Comparison of ENCODE assay signal across 4 fruit fly cellular contexts in the genomic region with DNA sequence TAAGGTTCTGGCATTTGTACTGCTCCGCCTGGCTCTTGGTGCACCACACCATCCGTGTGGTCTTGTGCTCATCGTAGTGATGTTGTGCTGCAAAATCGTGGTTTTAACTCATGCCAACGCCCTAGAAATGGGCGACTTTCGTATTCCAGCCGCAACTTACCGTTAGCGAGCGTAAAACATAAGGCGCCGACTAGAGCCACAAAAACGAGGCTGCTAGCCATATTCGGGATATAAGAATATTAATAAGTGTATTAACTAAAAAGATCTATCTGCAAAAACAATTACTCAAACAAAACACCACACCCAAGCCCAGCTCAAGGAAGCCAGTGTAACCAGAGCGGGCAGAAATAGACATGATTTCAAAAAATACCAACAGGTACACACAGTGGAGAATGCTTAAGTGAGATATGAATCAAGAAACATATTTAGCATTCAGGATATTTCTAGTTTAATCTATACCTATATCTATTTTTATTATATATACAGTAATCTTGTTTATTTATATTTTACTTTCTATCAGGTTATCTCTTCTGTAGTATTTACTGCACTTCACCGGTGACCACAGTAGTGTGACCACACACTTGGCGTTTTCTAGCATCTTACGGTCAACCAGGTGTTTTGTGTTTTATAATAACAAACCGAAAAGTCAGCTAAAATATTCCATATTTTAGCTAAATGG.
TF ChIP-seq lines count a peak whose summit lies in the region.

Tsf2 (minus strand) TSS at position 333 of the 679 bp plus-strand sequence.
CG34242 (plus strand) TSS at position 605 of the 679 bp plus-strand sequence.

TF ChIP-seq in whole organism, embryonic, 481 proteins besides CTCF, POLR2A, EP300 and RAD21 (continued from another document and continues in another):
- TF ChIP-seq lilli (GFP tag; optimal IDR thresholded peaks at IDR 0.05; lab: Kevin White, UChicago) (no peak), CG32767 (GFP tag; IDR thresholded peaks at IDR 0.05; lab: Robert Waterston, UW) (no peak), CG12236 (GFP tag; optimal IDR thresholded peaks at IDR 0.05; lab: Kevin White, UChicago) (no peak), CG2202 (tag; optimal IDR thresholded peaks at IDR 0.05; lab: Kevin White, UChicago) (no peak), knrl (GFP tag; IDR thresholded peaks at IDR 0.05; lab: Robert Waterston, UW; ENCODE audit: partially characterized antibody) (no peak), grau (tag; optimal IDR thresholded peaks at IDR 0.05; lab: Kevin White, UChicago) (peak; percentile 94), jigr1 (GFP tag; IDR thresholded peaks at IDR 0.05; lab: Robert Waterston, UW) (peak; percentile 59; the same call in 2 of the 3 replicates), CG12299 (tag; optimal IDR thresholded peaks at IDR 0.05; lab: Kevin White, UChicago) (peak; percentile 16), fd64A (GFP tag; optimal IDR thresholded peaks at IDR 0.05; lab: Kevin White, UChicago) (no peak), CG6272 (GFP tag; IDR thresholded peaks at IDR 0.05; lab: Robert Waterston, UW) (peak; percentile 91), onecut (GFP tag; IDR thresholded peaks at IDR 0.05; lab: Robert Waterston, UW) (peak; percentile 50; the same call in 1 of the 2 replicates), schlank (tag; optimal IDR thresholded peaks at IDR 0.05; lab: Kevin White, UChicago) (no peak), ken (GFP tag; IDR thresholded peaks at IDR 0.05; lab: Robert Waterston, UW) (peak; percentile 77; the same call in 2 of the 3 replicates), chn (GFP tag; optimal IDR thresholded peaks at IDR 0.05; lab: Kevin White, UChicago) (no peak), D (optimal IDR thresholded peaks at IDR 0.05; lab: Kevin White, UChicago) (no peak), D (GFP tag; optimal IDR thresholded peaks at IDR 0.05; lab: Kevin White, UChicago) (peak; percentile 66), ap (GFP tag; IDR thresholded peaks at IDR 0.05; lab: Robert Waterston, UW) (peak; percentile 94), CG8388 (GFP tag; optimal IDR thresholded peaks at IDR 0.05; lab: Kevin White, UChicago) (peak; percentile 42), CG30403 (GFP tag; optimal IDR thresholded peaks at IDR 0.05; lab: Kevin White, UChicago) (peak; percentile 53), E2f1 (GFP tag; IDR thresholded peaks at IDR 0.05; lab: Robert Waterston, UW) (peak; percentile 93), dati (GFP tag; IDR thresholded peaks at IDR 0.05; lab: Robert Waterston, UW) (no peak), zen2 (GFP tag; IDR thresholded peaks at IDR 0.05; lab: Robert Waterston, UW; ENCODE audit: partially characterized antibody) (no peak), CG34376 (GFP tag; optimal IDR thresholded peaks at IDR 0.05; lab: Kevin White, UChicago) (no peak), CG7745 (tag; optimal IDR thresholded peaks at IDR 0.05; lab: Kevin White, UChicago) (no peak), vvl (GFP tag; IDR thresholded peaks at IDR 0.05; lab: Robert Waterston, UW) (peak; percentile 96), CG18599 (GFP tag; optimal IDR thresholded peaks at IDR 0.05; lab: Kevin White, UChicago) (no peak), dmrt99B (tag; optimal IDR thresholded peaks at IDR 0.05; lab: Kevin White, UChicago) (peak; percentile 81), sens (GFP tag; lab: Kevin White, UChicago) (peak; percentile 67), pita (GFP tag; optimal IDR thresholded peaks at IDR 0.05; lab: Kevin White, UChicago) (no peak), CG2875 (GFP tag; optimal IDR thresholded peaks at IDR 0.05; lab: Kevin White, UChicago) (no peak), sob (GFP tag; IDR thresholded peaks at IDR 0.05; lab: Robert Waterston, UW) (peak; percentile 94)

TF ChIP-seq in whole organism, prepupa, 60 proteins besides CTCF, POLR2A, EP300 and RAD21 (continued from another document and continues in another):
- peak; percentile 89 for TF ChIP-seq CG3919 (GFP tag; optimal IDR thresholded peaks at IDR 0.05; lab: Kevin White, UChicago)
- peak; percentile 28 to 57 for TF ChIP-seq ss (GFP tag; optimal IDR thresholded peaks at IDR 0.05; lab: Kevin White, UChicago)
- no peak for TF ChIP-seq CG16779 (tag; optimal IDR thresholded peaks at IDR 0.05; lab: Kevin White, UChicago)
- TF ChIP-seq acj6 (GFP tag; optimal IDR thresholded peaks at IDR 0.05; lab: Kevin White, UChicago): no peak
- peak; percentile 47 for TF ChIP-seq lz (GFP tag; optimal IDR thresholded peaks at IDR 0.05; lab: Kevin White, UChicago)
- TF ChIP-seq Sox14 (GFP tag; optimal IDR thresholded peaks at IDR 0.05; lab: Kevin White, UChicago): no peak
- TF ChIP-seq fkh (GFP tag; optimal IDR thresholded peaks at IDR 0.05; lab: Kevin White, UChicago): peak; percentile 40
- TF ChIP-seq achi (GFP tag; optimal IDR thresholded peaks at IDR 0.05; lab: Kevin White, UChicago): no peak
- TF ChIP-seq CG8319 (GFP tag; optimal IDR thresholded peaks at IDR 0.05; lab: Kevin White, UChicago): peak; percentile 81
- TF ChIP-seq Lpt (GFP tag; optimal IDR thresholded peaks at IDR 0.05; lab: Kevin White, UChicago): peak; percentile 85
- TF ChIP-seq pdm3 (GFP tag; optimal IDR thresholded peaks at IDR 0.05; lab: Kevin White, UChicago): no peak
- peak; percentile 95 for TF ChIP-seq Gug (GFP tag; IDR thresholded peaks at IDR 0.05; lab: Robert Waterston, UW)
- no peak for TF ChIP-seq fd59A (GFP tag; optimal IDR thresholded peaks at IDR 0.05; lab: Kevin White, UChicago)
- peak; percentile 37 for TF ChIP-seq CG7368 (GFP tag; optimal IDR thresholded peaks at IDR 0.05; lab: Kevin White, UChicago)
- TF ChIP-seq net (GFP tag; optimal IDR thresholded peaks at IDR 0.05; lab: Kevin White, UChicago): no peak
- TF ChIP-seq CG9139 (GFP tag; optimal IDR thresholded peaks at IDR 0.05; lab: Kevin White, UChicago): peak; percentile 69
- peak; percentile 43 for TF ChIP-seq CG15336 (GFP tag; IDR thresholded peaks at IDR 0.05; lab: Robert Waterston, UW)
- peak; percentile 95 for TF ChIP-seq CG6163 (GFP tag; IDR thresholded peaks at IDR 0.05; lab: Robert Waterston, UW)
- peak; percentile 87 for TF ChIP-seq CG3032 (tag; optimal IDR thresholded peaks at IDR 0.05; lab: Kevin White, UChicago)
- TF ChIP-seq spab (GFP tag; optimal IDR thresholded peaks at IDR 0.05; lab: Kevin White, UChicago): peak; percentile 74
- TF ChIP-seq CG11762 (GFP tag; optimal IDR thresholded peaks at IDR 0.05; lab: Kevin White, UChicago; ENCODE audit: insufficient read depth): peak; percentile 82
- TF ChIP-seq Hr38 (GFP tag; optimal IDR thresholded peaks at IDR 0.05; lab: Kevin White, UChicago): no peak
- peak; percentile 89 for TF ChIP-seq Eip78C (GFP tag; lab: Kevin White, UChicago)
- TF ChIP-seq vri (GFP tag; optimal IDR thresholded peaks at IDR 0.05; lab: Kevin White, UChicago): no peak
- peak; percentile 84 for TF ChIP-seq CG11902 (GFP tag; optimal IDR thresholded peaks at IDR 0.05; lab: Kevin White, UChicago)
- no peak for TF ChIP-seq Smox (GFP tag; optimal IDR thresholded peaks at IDR 0.05; lab: Kevin White, UChicago)
- no peak for TF ChIP-seq CG6808 (GFP tag; optimal IDR thresholded peaks at IDR 0.05; lab: Kevin White, UChicago)
- TF ChIP-seq CG6854 (GFP tag; optimal IDR thresholded peaks at IDR 0.05; lab: Kevin White, UChicago): no peak
- TF ChIP-seq CG6792 (GFP tag; optimal IDR thresholded peaks at IDR 0.05; lab: Kevin White, UChicago): peak; percentile 58
- peak; percentile 20 for TF ChIP-seq esn (GFP tag; optimal IDR thresholded peaks at IDR 0.05; lab: Kevin White, UChicago)
- peak; percentile 73 for TF ChIP-seq Met (GFP tag; optimal IDR thresholded peaks at IDR 0.05; lab: Kevin White, UChicago)
- TF ChIP-seq CG4318 (GFP tag; optimal IDR thresholded peaks at IDR 0.05; lab: Kevin White, UChicago): no peak
- no peak for TF ChIP-seq CG8632 (GFP tag; optimal IDR thresholded peaks at IDR 0.05; lab: Kevin White, UChicago)

TF ChIP-seq in whole organism, pupa, 21 proteins besides CTCF, POLR2A, EP300 and RAD21 (continued from another document):
- peak; percentile 88 for TF ChIP-seq Ets98B (GFP tag; IDR thresholded peaks at IDR 0.05; lab: Robert Waterston, UW)

TF ChIP-seq in whole organism, wandering third instar larva, 38 proteins besides CTCF, POLR2A, EP300 and RAD21 (continued from another document):
- TF ChIP-seq fru (GFP tag; optimal IDR thresholded peaks at IDR 0.05; lab: Kevin White, UChicago): peak; percentile 63
- TF ChIP-seq Sp1 (GFP tag; optimal IDR thresholded peaks at IDR 0.05; lab: Kevin White, UChicago): peak; percentile 4
- peak; percentile 16 for TF ChIP-seq sv (GFP tag; optimal IDR thresholded peaks at IDR 0.05; lab: Kevin White, UChicago)
- no peak for TF ChIP-seq h (GFP tag; optimal IDR thresholded peaks at IDR 0.05; lab: Kevin White, UChicago)
- no peak for TF ChIP-seq Mio (GFP tag; optimal IDR thresholded peaks at IDR 0.05; lab: Kevin White, UChicago)
- peak; percentile 81 for TF ChIP-seq dmrt93B (GFP tag; optimal IDR thresholded peaks at IDR 0.05; lab: Kevin White, UChicago)
- TF ChIP-seq rgr (GFP tag; optimal IDR thresholded peaks at IDR 0.05; lab: Kevin White, UChicago): peak; percentile 23
- no peak for TF ChIP-seq br (GFP tag; optimal IDR thresholded peaks at IDR 0.05; lab: Kevin White, UChicago)
- no peak for TF ChIP-seq Hr78 (GFP tag; optimal IDR thresholded peaks at IDR 0.05; lab: Kevin White, UChicago)
- TF ChIP-seq psq (GFP tag; optimal IDR thresholded peaks at IDR 0.05; lab: Kevin White, UChicago): no peak
- TF ChIP-seq Jra (GFP tag; optimal IDR thresholded peaks at IDR 0.05; lab: Kevin White, UChicago): no peak
- TF ChIP-seq CrebA (GFP tag; optimal IDR thresholded peaks at IDR 0.05; lab: Kevin White, UChicago; ENCODE audit: borderline replicate concordance): no peak
- TF ChIP-seq GATAd (GFP tag; optimal IDR thresholded peaks at IDR 0.05; lab: Kevin White, UChicago): no peak
- no peak for TF ChIP-seq dl (GFP tag; optimal IDR thresholded peaks at IDR 0.05; lab: Kevin White, UChicago; ENCODE audit: insufficient read depth in 1 of 2, partially characterized antibody in 2 of 2)
- TF ChIP-seq Vsx2 (GFP tag; optimal IDR thresholded peaks at IDR 0.05; lab: Kevin White, UChicago; ENCODE audit: partially characterized antibody): no peak
- no peak for TF ChIP-seq N (GFP tag; optimal IDR thresholded peaks at IDR 0.05; lab: Kevin White, UChicago)
- TF ChIP-seq HLH106 (tag; optimal IDR thresholded peaks at IDR 0.05; lab: Kevin White, UChicago): peak; percentile 94
